Fruit fly (Drosophila melanogaster) whole organism, adult: ENCODE measurements around the gene CG4962.

Experiments
- CG14711 ChIP-seq: fragments of 200-800 bp; sonication (Bioruptor generic); optimal IDR thresholded peaks from 2 replicates; lab custom pipeline; 2018; ENCODE audit warnings: missing biosample characterization, mild to moderate bottlenecking, missing genetic modification characterization, moderate library complexity
- CG7045 ChIP-seq: fragments of 200-800 bp; sonication (Bioruptor generic); optimal IDR thresholded peaks from 2 replicates; lab custom pipeline; 2017; ENCODE audit warnings: missing biosample characterization, mild to moderate bottlenecking, missing genetic modification characterization
- Crg-1 ChIP-seq: fragments of 200-800 bp; sonication (Bioruptor generic); optimal IDR thresholded peaks from 2 replicates; lab custom pipeline; 2016; ENCODE audit warnings: missing biosample characterization, missing genetic modification characterization
- Mnt ChIP-seq: fragments of 200-800 bp; sonication (Bioruptor generic); optimal IDR thresholded peaks from 2 replicates; lab custom pipeline; 2016; ENCODE audit warnings: missing biosample characterization, mild to moderate bottlenecking, missing genetic modification characterization
- cic ChIP-seq: fragments of 200-800 bp; sonication (Bioruptor generic); optimal IDR thresholded peaks from 2 replicates; lab custom pipeline; 2017; ENCODE audit warnings: missing biosample characterization, mild to moderate bottlenecking, missing genetic modification characterization, moderate library complexity
- kay ChIP-seq: fragments of 200-800 bp; sonication (Bioruptor generic); peaks from one replicate; lab custom pipeline; 2016; ENCODE audit warnings: missing biosample characterization, missing genetic modification characterization, borderline replicate concordance
- ovo ChIP-seq: fragments of 200-800 bp; sonication (Bioruptor generic); optimal IDR thresholded peaks from 2 replicates; lab custom pipeline; 2016; ENCODE audit warnings: missing biosample characterization, missing genetic modification characterization

- no peak for TF ChIP-seq ovo (GFP tag; lab: Kevin White, UChicago)
- no peak for TF ChIP-seq CG7045 (GFP tag; lab: Kevin White, UChicago)
- no peak for TF ChIP-seq kay (GFP tag; lab: Kevin White, UChicago)
- no peak for TF ChIP-seq CG14711 (tag; lab: Kevin White, UChicago)
- TF ChIP-seq Crg-1 (GFP tag; lab: Kevin White, UChicago) = no peak
- TF ChIP-seq cic (GFP tag; lab: Kevin White, UChicago) = no peak
- TF ChIP-seq Mnt (GFP tag; lab: Kevin White, UChicago) = no peak
Observed at dm6 chr3L:16257118-16257627, 38.2 kb downstream of the CG4962 start, which contains the start of gene CG13054.
